Worm (Caenorhabditis elegans) whole organism, L4/young adult: Measurements from ENCODE around the gene nasp-2.

Experiments
- W03F9.2 ChIP-seq: fragments of 150-350 bp; optimal IDR thresholded peaks from 2 replicates; lab custom pipeline; 2014; ENCODE audit warnings: missing biosample characterization, missing genetic modification characterization
- dao-5 ChIP-seq: sonication (generic microtip); optimal IDR thresholded peaks from 2 replicates; lab custom pipeline; 2016; ENCODE audit warnings: missing genotype, missing genetic modification characterization, moderate library complexity, missing compliant biosample characterization
- him-1 ChIP-seq: sonication (generic microtip); optimal IDR thresholded peaks from 2 replicates; lab custom pipeline; 2016; ENCODE audit warnings: missing genotype, missing genetic modification reagents, missing genetic modification characterization, missing compliant biosample characterization

nasp-2 gene

ce11 chrV:13304663-13305188 is 7.3 kb downstream of the nasp-2 start, which contains the start of gene C26E1.2:
Gene C26E1.2 (plus strand): TSS chrV:13305138.
- TF ChIP-seq W03F9.2 (tag; lab: Kevin White, UChicago) (no peak), dao-5 (tag; lab: Kevin White, UChicago) (no peak), him-1 (tag; lab: Kevin White, UChicago) (no peak)

DNA sequence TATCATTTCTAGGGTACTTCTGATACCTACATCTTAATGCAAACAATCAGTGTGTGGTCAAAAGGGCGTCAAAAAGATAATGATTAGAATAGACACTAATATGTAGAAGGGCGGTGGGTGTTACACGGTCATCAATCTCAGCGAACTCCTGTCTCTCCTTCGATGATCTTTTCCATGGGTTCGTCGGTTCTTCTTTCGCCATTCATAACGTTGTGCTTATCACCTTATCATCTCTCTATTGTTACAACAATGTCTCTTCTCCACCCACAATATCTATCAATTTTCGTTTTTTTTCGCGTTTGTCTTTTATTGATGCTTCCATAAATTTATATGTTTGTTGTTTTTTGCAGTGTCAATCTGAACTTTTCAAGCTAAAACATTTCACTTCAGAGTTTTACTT is 10.6 kb downstream of the nasp-2 start, which contains the start of gene ceh-79:
Gene ceh-79 (plus strand): TSS at position 391 of the 400 bp plus-strand sequence.
- TF ChIP-seq dao-5 (tag; lab: Kevin White, UChicago) (no peak), him-1 (tag; lab: Kevin White, UChicago) (no peak), W03F9.2 (tag; lab: Kevin White, UChicago) (no peak)

- TF ChIP-seq W03F9.2 (tag; lab: Kevin White, UChicago) = no peak
- TF ChIP-seq dao-5 (tag; lab: Kevin White, UChicago) = no peak
- no peak for TF ChIP-seq him-1 (tag; lab: Kevin White, UChicago)
Measured at ce11 chrV:13300492-13300891, 11.6 kb downstream of the nasp-2 start.

ce11 chrV:13299398-13299797 is 12.7 kb downstream of the nasp-2 start:
- no peak for TF ChIP-seq him-1 (tag; lab: Kevin White, UChicago)
- no peak for TF ChIP-seq dao-5 (tag; lab: Kevin White, UChicago)
- TF ChIP-seq W03F9.2 (tag; lab: Kevin White, UChicago) = no peak

DNA sequence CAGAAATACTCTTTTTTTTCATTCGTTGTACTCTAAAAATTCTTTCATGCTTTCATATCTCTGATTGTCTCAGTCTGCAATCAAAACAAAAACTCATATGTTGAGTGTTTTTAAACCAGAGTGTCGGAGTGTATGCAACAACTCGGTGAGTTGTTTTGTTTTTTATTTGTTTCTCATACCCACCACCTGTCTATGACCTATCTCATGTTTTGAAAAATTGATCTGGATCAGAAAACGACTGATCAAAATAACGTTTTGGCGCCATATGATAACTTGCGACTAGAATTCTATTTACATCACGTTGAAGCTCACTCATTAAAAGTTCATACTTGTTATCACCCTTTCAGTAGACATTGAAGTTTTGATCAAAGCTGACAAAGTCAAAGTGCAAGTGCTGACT is 13.4 kb downstream of the nasp-2 start:
- TF ChIP-seq dao-5 (tag; lab: Kevin White, UChicago) (no peak), him-1 (tag; lab: Kevin White, UChicago) (no peak), W03F9.2 (tag; lab: Kevin White, UChicago) (no peak)

DNA sequence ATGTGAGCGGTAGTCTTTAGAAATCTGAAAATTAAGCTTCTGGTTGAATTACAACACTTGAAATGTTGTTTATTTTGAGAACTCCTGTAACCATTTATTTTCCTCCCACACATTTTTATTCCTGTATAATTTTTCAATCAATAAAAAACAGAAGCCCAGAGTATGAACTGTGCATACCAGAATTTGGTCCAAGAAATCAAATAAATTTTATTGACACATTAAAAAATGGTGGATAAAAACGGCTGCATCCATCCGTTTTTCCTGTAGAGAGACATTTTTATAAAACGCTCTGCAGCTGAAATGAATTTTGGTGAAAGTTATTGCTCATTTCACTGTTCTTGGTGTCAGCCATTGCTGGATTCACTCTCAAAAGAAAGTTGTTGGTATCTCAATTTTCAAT is 14.8 kb downstream of the nasp-2 start, which contains the start of gene C26E1.1:
Gene C26E1.1 (plus strand): TSS at position 301 of the 400 bp plus-strand sequence.
- TF ChIP-seq him-1 (tag; lab: Kevin White, UChicago) (no peak), dao-5 (tag; lab: Kevin White, UChicago) (no peak), W03F9.2 (tag; lab: Kevin White, UChicago) (no peak)

ce11 chrV:13295859-13296258 is 16.2 kb downstream of the nasp-2 start, which contains the start of gene uig-1:
Gene uig-1 (minus strand): TSS chrV:13295978.
- TF ChIP-seq him-1 (tag; lab: Kevin White, UChicago) = no peak
- TF ChIP-seq dao-5 (tag; lab: Kevin White, UChicago) = no peak
- no peak for TF ChIP-seq W03F9.2 (tag; lab: Kevin White, UChicago)

- TF ChIP-seq W03F9.2 (tag; lab: Kevin White, UChicago) (no peak), dao-5 (tag; lab: Kevin White, UChicago) (no peak), him-1 (tag; lab: Kevin White, UChicago) (no peak)
Measured at ce11 chrV:13294507-13294906, 17.6 kb downstream of the nasp-2 start.

DNA sequence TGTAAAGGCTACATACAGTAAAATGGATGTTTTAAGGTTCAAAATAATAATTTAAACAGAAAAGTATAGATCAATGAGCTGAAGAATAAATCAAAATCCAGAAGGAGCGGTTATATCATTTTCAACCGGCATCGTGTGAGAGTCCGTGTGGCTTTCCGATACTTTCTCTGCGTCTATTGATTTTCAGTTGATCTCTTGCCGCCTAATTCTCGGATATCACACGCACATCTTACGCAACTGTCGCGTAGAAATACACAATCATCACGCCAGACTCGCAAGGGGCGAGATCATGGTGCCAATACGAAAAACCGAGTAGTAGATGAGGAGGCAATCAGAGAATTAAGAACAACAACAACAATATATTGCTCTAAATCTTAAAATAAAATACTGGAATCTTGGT is 23.2 kb downstream of the nasp-2 start:
- no peak for TF ChIP-seq him-1 (tag; lab: Kevin White, UChicago)
- no peak for TF ChIP-seq dao-5 (tag; lab: Kevin White, UChicago)
- no peak for TF ChIP-seq W03F9.2 (tag; lab: Kevin White, UChicago)

DNA sequence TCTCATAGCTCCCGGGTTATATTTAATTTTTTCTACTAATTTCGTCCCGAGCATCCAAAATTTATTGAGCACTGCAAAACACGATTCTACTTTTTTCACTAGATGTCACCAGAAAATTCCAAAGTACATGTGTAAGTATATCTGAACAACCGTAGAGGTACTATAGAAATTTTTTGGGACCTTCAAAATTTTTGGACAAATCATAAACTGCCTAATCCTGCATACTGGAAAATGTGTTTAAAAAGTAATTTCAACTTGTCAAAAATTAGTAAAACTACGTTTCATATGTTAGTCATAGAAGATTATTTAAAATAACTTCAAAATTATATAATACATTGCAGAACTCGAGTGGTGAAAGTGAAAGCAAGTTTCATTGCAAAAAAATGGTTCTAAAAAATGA is 25.5 kb downstream of the nasp-2 start:
- TF ChIP-seq W03F9.2 (tag; lab: Kevin White, UChicago) (no peak), him-1 (tag; lab: Kevin White, UChicago) (no peak), dao-5 (tag; lab: Kevin White, UChicago) (no peak)

ce11 chrV:13285284-13285683 is 26.8 kb downstream of the nasp-2 start:
- TF ChIP-seq dao-5 (tag; lab: Kevin White, UChicago) = no peak
- no peak for TF ChIP-seq him-1 (tag; lab: Kevin White, UChicago)
- TF ChIP-seq W03F9.2 (tag; lab: Kevin White, UChicago) = no peak

ce11 chrV:13282958-13283357 is 29.1 kb downstream of the nasp-2 start:
- no peak for TF ChIP-seq dao-5 (tag; lab: Kevin White, UChicago)
- TF ChIP-seq him-1 (tag; lab: Kevin White, UChicago) = no peak
- TF ChIP-seq W03F9.2 (tag; lab: Kevin White, UChicago) = no peak

DNA sequence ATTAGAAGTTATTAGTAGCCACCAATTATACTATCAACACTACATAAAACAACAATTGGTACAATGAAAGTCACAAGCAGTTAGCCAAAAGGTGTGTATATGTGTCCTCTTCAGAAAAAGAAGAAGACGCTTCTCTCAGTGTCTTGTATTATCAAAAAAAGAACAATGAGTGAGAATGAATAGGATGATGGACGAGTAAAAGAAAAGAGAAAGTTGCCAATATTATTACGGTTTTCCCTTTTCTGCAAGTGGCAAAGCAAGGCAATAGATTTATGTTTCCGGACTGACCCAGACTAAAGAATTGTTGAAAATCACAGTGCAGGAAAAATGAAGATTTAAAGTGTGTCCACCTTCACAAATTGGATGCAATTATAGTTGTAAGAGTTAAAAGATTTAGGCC is 31.7 kb downstream of the nasp-2 start:
- TF ChIP-seq dao-5 (tag; lab: Kevin White, UChicago) (no peak), W03F9.2 (tag; lab: Kevin White, UChicago) (no peak), him-1 (tag; lab: Kevin White, UChicago) (no peak)

ce11 chrV:13275959-13276358 is 36.1 kb downstream of the nasp-2 start, which contains the start of gene F32F2.4:
Gene F32F2.4 (plus strand): TSS chrV:13276259.
- TF ChIP-seq W03F9.2 (tag; lab: Kevin White, UChicago) (no peak), him-1 (tag; lab: Kevin White, UChicago) (no peak), dao-5 (tag; lab: Kevin White, UChicago) (no peak)
